Worm (Caenorhabditis elegans): ENCODE results near the gene K03B4.2.

K03B4.2 gene

DNA sequence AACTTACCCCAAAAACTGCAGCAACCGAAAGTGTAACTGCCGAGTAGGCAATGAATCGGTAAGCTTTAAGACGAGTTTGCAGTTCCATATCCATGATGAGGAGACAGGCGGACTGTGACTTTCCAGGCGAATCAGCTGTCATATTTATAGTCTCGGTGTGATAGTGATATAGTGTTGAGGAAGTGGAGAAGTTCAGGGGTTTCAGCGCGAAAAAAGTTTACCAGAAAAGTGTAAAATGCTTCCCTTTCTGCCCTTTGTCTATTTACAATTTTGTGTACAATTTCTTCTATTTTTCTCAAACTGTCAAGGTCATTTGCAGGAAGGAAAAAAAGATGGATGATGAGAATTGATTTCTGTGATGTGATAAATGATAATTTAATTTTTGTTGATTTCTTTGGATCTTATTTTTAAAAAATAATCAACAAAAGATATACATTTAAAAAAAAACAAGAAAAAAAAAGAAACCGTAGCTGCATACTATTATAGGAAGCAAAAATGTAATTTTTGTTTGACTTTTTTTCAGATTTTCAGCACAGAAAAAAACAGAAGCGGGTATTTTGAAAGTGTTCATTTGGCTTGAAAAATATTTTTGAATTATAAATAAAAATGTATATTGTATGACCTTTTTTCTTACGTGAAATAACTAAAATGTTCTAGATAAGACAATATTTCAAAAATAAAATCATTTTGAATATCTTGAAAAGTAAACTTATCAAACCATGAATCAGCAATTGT lies 33.8 kb upstream of the K03B4.2 start, which contains the start of the genes col-139 and F41F3.1:
col-139 (minus strand) TSS at position 101 of the 735 bp plus-strand sequence.
F41F3.1 (plus strand) TSS at position 685 of the 735 bp plus-strand sequence.
- no peak for TF ChIP-seq bed-1 (GFP tag; IDR thresholded peaks at IDR 0.05)
- no peak for TF ChIP-seq lag-1 (GFP tag; IDR thresholded peaks at IDR 0.05)
- no peak for TF ChIP-seq lin-54 (GFP tag; optimal IDR thresholded peaks at IDR 0.05)
- no peak for TF ChIP-seq pha-4 (tag; optimal IDR thresholded peaks at IDR 0.05)
- no peak for TF ChIP-seq ceh-100 (GFP tag; IDR thresholded peaks at IDR 0.05)
- TF ChIP-seq T07F8.4 (tag; optimal IDR thresholded peaks at IDR 0.05) = no peak
- no peak for TF ChIP-seq nhr-80 (tag; optimal IDR thresholded peaks at IDR 0.05)
- TF ChIP-seq lir-1 (GFP tag; conservative IDR thresholded peaks at IDR 0.05) = no peak
- no peak for TF ChIP-seq ztf-6 (GFP tag; IDR thresholded peaks at IDR 0.05)
- no peak for TF ChIP-seq rec-8 (tag; optimal IDR thresholded peaks at IDR 0.05)
- TF ChIP-seq F57C9.4 (tag; optimal IDR thresholded peaks at IDR 0.05) = no peak
- no peak for TF ChIP-seq nfya-2 (GFP tag; IDR thresholded peaks at IDR 0.05)
- no peak for TF ChIP-seq ZK185.1 (tag; optimal IDR thresholded peaks at IDR 0.05; ENCODE audit: poor library complexity, severe bottlenecking)
- no peak for TF ChIP-seq madf-3 (GFP tag; IDR thresholded peaks at IDR 0.05)
- no peak for TF ChIP-seq aptf-3 (GFP tag; IDR thresholded peaks at IDR 0.05)
- TF ChIP-seq attf-5 (GFP tag; optimal IDR thresholded peaks at IDR 0.05) = no peak
- TF ChIP-seq xnd-1 (tag; optimal IDR thresholded peaks at IDR 0.05) = no peak
- no peak for TF ChIP-seq rpc-1 (optimal IDR thresholded peaks at IDR 0.05)
- TF ChIP-seq rpc-1 (tag; optimal IDR thresholded peaks at IDR 0.05) = no peak
- no peak for TF ChIP-seq Y79H2A.3 (GFP tag; conservative IDR thresholded peaks at IDR 0.05)

- no peak for TF ChIP-seq egrh-3 (GFP tag; IDR thresholded peaks at IDR 0.05)
- TF ChIP-seq aptf-3 (GFP tag; IDR thresholded peaks at IDR 0.05) = no peak
- TF ChIP-seq ceh-100 (GFP tag; IDR thresholded peaks at IDR 0.05) = no peak
- TF ChIP-seq dpl-1 (GFP tag; optimal IDR thresholded peaks at IDR 0.05) = no peak
- no peak for TF ChIP-seq madf-8 (GFP tag; conservative IDR thresholded peaks at IDR 0.05)
- TF ChIP-seq ets-4 (GFP tag; optimal IDR thresholded peaks at IDR 0.05) = no peak
- no peak for TF ChIP-seq attf-5 (GFP tag; optimal IDR thresholded peaks at IDR 0.05)
- TF ChIP-seq F33H1.4 (GFP tag; IDR thresholded peaks at IDR 0.05) = no peak
- TF ChIP-seq hsf-1 (GFP tag; IDR thresholded peaks at IDR 0.05) = no peak
- no peak for TF ChIP-seq ama-1 (optimal IDR thresholded peaks at IDR 0.05)
- no peak for TF ChIP-seq ama-1 (GFP tag; optimal IDR thresholded peaks at IDR 0.05)
- TF ChIP-seq K11D2.4 (GFP tag; IDR thresholded peaks at IDR 0.05) = no peak
- no peak for TF ChIP-seq madf-10 (tag; optimal IDR thresholded peaks at IDR 0.05)
- no peak for TF ChIP-seq gei-17 (GFP tag; optimal IDR thresholded peaks at IDR 0.05)
- no peak for TF ChIP-seq ztf-22 (GFP tag; optimal IDR thresholded peaks at IDR 0.05)
- TF ChIP-seq mel-28 (tag; optimal IDR thresholded peaks at IDR 0.05; ENCODE audit: borderline replicate concordance) = no peak
- TF ChIP-seq attf-6 (GFP tag; IDR thresholded peaks at IDR 0.05) = no peak
These were observed 32.6 kb upstream of the K03B4.2 start, which contains the start of gene F41F3.9 for ce11 chrV:4655175-4655574. TSS of gene F41F3.9 (plus strand) at chrV:4655475.

DNA sequence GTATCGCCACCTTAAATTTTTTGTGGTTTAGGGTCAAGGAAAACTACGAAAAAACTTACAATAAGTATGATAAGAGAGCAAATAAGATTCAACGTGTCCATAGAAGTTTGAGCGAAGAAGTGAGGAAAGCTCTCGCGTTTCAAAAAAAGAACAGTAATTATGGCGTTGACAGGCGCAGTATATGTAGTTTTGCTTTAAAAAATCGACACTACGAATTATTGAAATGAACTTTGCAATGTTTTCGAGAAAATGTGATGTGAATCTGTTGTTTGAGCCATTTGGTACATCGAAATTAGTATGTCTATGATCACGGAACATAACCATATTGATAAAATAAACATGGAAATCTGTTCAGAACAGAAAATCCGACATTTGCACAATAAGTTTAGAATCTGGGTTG lies 25.4 kb upstream of the K03B4.2 start, which contains the start of gene srx-74:
srx-74 (minus strand) TSS at position 101 of the 400 bp plus-strand sequence.
- no peak for TF ChIP-seq ceh-58 (GFP tag; IDR thresholded peaks at IDR 0.05)
- no peak for TF ChIP-seq lin-26 (GFP tag; IDR thresholded peaks at IDR 0.05)
- TF ChIP-seq aptf-3 (GFP tag; IDR thresholded peaks at IDR 0.05) = no peak
- no peak for TF ChIP-seq bed-2 (GFP tag; IDR thresholded peaks at IDR 0.05)
- no peak for TF ChIP-seq ceh-27 (GFP tag; optimal IDR thresholded peaks at IDR 0.05)
- TF ChIP-seq sea-2 (GFP tag; IDR thresholded peaks at IDR 0.05) = no peak
- TF ChIP-seq lin-35 (GFP tag; optimal IDR thresholded peaks at IDR 0.05) = no peak
